Worm (Caenorhabditis elegans): ENCODE measurements around the gene xrn-2.

DNA sequence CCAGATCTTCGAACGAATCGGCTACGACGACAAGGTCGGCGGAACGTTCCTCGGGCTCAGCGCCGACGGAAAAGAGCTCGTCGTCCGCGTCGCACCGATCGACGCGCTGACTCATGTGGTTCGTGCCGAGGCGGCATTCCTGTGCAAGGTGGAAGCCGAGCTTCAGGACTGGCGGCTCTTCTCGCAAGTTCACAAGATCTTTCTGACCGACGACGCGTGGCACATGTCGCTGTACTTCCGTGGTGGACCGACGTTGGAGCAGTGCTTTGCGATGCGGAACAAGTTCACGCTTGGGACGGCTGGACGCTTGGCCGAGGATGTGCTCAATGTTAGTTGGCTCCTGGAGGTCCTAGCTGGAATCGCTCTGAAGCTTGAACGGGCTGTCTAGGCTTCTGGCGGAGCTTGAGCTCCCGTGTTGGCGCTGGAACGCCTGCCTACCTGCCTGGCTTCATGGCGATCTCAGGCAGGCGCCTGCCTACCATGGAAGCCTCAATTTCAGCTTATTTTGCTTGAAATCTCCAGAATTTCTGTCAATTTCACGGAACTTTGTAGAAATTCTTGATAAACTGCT is 16.6 kb upstream of the xrn-2 start:
- TF ChIP-seq hmbx-1 (tag; optimal IDR thresholded peaks at IDR 0.05): no peak
- TF ChIP-seq aly-1 (tag; optimal IDR thresholded peaks at IDR 0.05): no peak
- TF ChIP-seq ama-1 (optimal IDR thresholded peaks at IDR 0.05): no peak
- no peak for TF ChIP-seq F13C5.2 (tag; optimal IDR thresholded peaks at IDR 0.05)
- no peak for TF ChIP-seq scrt-1 (GFP tag; IDR thresholded peaks at IDR 0.05)
- no peak for TF ChIP-seq tbx-37 (GFP tag; conservative IDR thresholded peaks at IDR 0.05)
- TF ChIP-seq tra-4 (tag; optimal IDR thresholded peaks at IDR 0.05): no peak
- TF ChIP-seq flt-1 (GFP tag; IDR thresholded peaks at IDR 0.05): no peak
- TF ChIP-seq ets-7 (tag; optimal IDR thresholded peaks at IDR 0.05): no peak
- no peak for TF ChIP-seq ceh-36 (tag; optimal IDR thresholded peaks at IDR 0.05)
- no peak for TF ChIP-seq tbx-11 (GFP tag; IDR thresholded peaks at IDR 0.05)
